Fruit fly (Drosophila melanogaster): ENCODE data around the gene mRpL45.

mRpL45 gene

DNA sequence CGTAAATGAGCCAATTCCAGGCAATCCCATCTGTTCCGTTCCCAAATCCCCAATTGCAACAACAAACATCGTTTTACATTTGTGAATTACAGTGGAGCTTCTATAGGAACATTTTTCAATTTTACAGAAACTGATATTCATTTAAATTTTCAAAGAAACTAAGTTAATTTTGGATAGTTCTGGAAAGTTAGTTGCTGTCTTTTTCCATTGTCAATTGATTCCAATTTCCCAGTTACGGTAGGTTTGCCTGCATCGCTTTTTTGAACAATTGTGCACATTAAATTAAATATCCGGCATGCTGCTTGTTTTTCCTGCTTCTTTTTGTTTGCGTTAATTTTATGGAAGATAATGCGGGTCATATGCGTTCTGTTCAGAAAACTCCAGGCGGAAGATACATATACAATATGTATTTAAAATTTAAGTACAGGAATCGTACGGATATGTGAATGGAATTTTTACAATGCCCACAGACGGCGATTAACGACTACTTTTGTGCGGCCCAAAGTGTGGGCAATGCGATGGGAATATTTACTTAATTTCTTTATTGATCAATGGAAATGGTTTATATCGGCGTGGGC is 9.7 kb downstream of the mRpL45 start:
- TF ChIP-seq chinmo (GFP tag; IDR thresholded peaks at IDR 0.05; ENCODE audit: partially characterized antibody) (no peak), crp (GFP tag; optimal IDR thresholded peaks at IDR 0.05) (no peak), Dad (GFP tag; optimal IDR thresholded peaks at IDR 0.05) (no peak), CG8388 (GFP tag; optimal IDR thresholded peaks at IDR 0.05) (no peak), Asciz (GFP tag; optimal IDR thresholded peaks at IDR 0.05) (no peak), D19A (tag; optimal IDR thresholded peaks at IDR 0.05) (no peak), CG3065 (GFP tag; optimal IDR thresholded peaks at IDR 0.05) (no peak), CG7839 (tag; optimal IDR thresholded peaks at IDR 0.05) (peak; percentile 20), chn (GFP tag; optimal IDR thresholded peaks at IDR 0.05) (peak; percentile 23), CG13894 (tag; optimal IDR thresholded peaks at IDR 0.05) (no peak), gcm (GFP tag; optimal IDR thresholded peaks at IDR 0.05) (peak; percentile 80), Oli (tag; optimal IDR thresholded peaks at IDR 0.05) (peak; percentile 39), sd (tag; optimal IDR thresholded peaks at IDR 0.05) (no peak), Nf-YA (GFP tag; IDR thresholded peaks at IDR 0.05) (no peak), psq (GFP tag; optimal IDR thresholded peaks at IDR 0.05) (no peak), ind (GFP tag; optimal IDR thresholded peaks at IDR 0.05) (peak; percentile 16), Sry-β (GFP tag; optimal IDR thresholded peaks at IDR 0.05) (no peak), danr (GFP tag; IDR thresholded peaks at IDR 0.05) (no peak), jigr1 (GFP tag; IDR thresholded peaks at IDR 0.05) (no peak), CG11504 (tag; optimal IDR thresholded peaks at IDR 0.05) (peak; percentile 54), Sin3A (optimal IDR thresholded peaks at IDR 0.05) (no peak), al (GFP tag; IDR thresholded peaks at IDR 0.05) (no peak), Rx (GFP tag; IDR thresholded peaks at IDR 0.05) (no peak), sug (tag; optimal IDR thresholded peaks at IDR 0.05) (peak; percentile 17), Dll (GFP tag; IDR thresholded peaks at IDR 0.05; ENCODE audit: partially characterized antibody) (no peak), CG6813 (GFP tag; optimal IDR thresholded peaks at IDR 0.05) (no peak), kah (GFP tag; optimal IDR thresholded peaks at IDR 0.05) (no peak), CG2116 (GFP tag; optimal IDR thresholded peaks at IDR 0.05) (no peak), lab (GFP tag; optimal IDR thresholded peaks at IDR 0.05) (peak; percentile 33), Mrtf (GFP tag; IDR thresholded peaks at IDR 0.05) (no peak), CG10462 (GFP tag; optimal IDR thresholded peaks at IDR 0.05) (no peak), wek (GFP tag; optimal IDR thresholded peaks at IDR 0.05) (no peak), tll (GFP tag; optimal IDR thresholded peaks at IDR 0.05) (no peak), CG10147 (GFP tag; optimal IDR thresholded peaks at IDR 0.05) (no peak), TFAM (GFP tag; optimal IDR thresholded peaks at IDR 0.05) (no peak), NK7.1 (GFP tag; optimal IDR thresholded peaks at IDR 0.05) (no peak), Tbp (GFP tag; optimal IDR thresholded peaks at IDR 0.05) (no peak), CG5245 (GFP tag; optimal IDR thresholded peaks at IDR 0.05) (no peak), Drgx (GFP tag; IDR thresholded peaks at IDR 0.05) (no peak), CG10274 (GFP tag; optimal IDR thresholded peaks at IDR 0.05) (no peak), pros (GFP tag; optimal IDR thresholded peaks at IDR 0.05) (no peak), cas (GFP tag; IDR thresholded peaks at IDR 0.05) (no peak), Opbp (GFP tag; IDR thresholded peaks at IDR 0.05; ENCODE audit: partially characterized antibody) (no peak), NfI (GFP tag; optimal IDR thresholded peaks at IDR 0.05) (peak; percentile 42), chm (GFP tag; IDR thresholded peaks at IDR 0.05) (no peak), Dref (GFP tag; IDR thresholded peaks at IDR 0.05) (no peak), CG18619 (GFP tag; optimal IDR thresholded peaks at IDR 0.05) (peak; percentile 17), CG6272 (GFP tag; IDR thresholded peaks at IDR 0.05) (no peak), CG10979 (tag; optimal IDR thresholded peaks at IDR 0.05) (no peak), HmgD (GFP tag; optimal IDR thresholded peaks at IDR 0.05) (no peak), Taf1 (GFP tag; IDR thresholded peaks at IDR 0.05) (no peak)
